Worm (Caenorhabditis elegans): Measurements from ENCODE around the gene col-115.

Gene col-115

DNA sequence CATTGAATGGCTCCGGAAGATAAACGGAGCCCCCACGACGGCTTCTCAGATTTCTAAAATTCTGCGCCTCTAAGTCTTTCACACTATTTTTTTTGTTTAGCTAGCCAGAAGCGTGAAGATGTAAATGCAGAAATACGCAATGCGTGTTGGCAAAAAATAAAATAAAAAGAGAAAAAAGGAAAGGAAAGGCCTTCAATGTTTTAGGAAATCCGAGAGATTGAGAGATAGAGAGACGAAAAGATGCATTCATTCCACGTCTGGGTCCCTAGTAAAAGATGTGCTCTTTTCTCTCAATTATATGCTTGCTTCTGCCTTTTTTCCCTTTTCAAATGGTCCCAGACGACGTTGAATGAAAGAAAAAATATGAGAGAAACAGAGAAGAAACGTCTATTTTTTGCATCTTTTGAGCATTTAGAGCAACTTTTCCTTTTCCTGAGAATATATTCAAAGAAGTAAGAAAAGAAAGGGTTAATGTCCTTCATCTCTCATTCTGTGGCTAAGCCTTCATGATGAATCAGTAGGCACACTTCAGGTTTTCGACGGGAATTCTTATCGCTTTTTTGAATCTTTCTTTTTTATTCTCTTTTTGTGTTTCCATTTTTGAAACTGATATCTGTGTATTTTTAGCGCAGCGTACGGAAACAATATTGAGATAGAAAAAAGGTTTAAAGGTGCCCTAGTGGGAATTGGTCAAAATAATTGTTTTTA is 52.3 kb downstream of the col-115 start:
- TF ChIP-seq mdl-1 (tag; optimal IDR thresholded peaks at IDR 0.05) (peak in 1 of 2 experiments; percentile 49), Y55F3AM.14 (GFP tag; optimal IDR thresholded peaks at IDR 0.05) (peak; percentile 8), lin-13 (GFP tag; optimal IDR thresholded peaks at IDR 0.05) (peak; percentile 29), ZK546.5 (tag; optimal IDR thresholded peaks at IDR 0.05) (no peak), sma-9 (GFP tag; optimal IDR thresholded peaks at IDR 0.05) (peak; percentile 24), sma-9 (tag; optimal IDR thresholded peaks at IDR 0.05) (no peak), lin-39 (tag; optimal IDR thresholded peaks at IDR 0.05) (no peak), zag-1 (tag; optimal IDR thresholded peaks at IDR 0.05) (peak; percentile 53), dmd-4 (tag; optimal IDR thresholded peaks at IDR 0.05) (no peak), nhr-237 (tag; optimal IDR thresholded peaks at IDR 0.05) (no peak), peb-1 (tag; optimal IDR thresholded peaks at IDR 0.05) (no peak), nhr-25 (tag; optimal IDR thresholded peaks at IDR 0.05) (no peak), nhr-23 (tag; optimal IDR thresholded peaks at IDR 0.05) (no peak), lsy-2 (tag; optimal IDR thresholded peaks at IDR 0.05) (peak; percentile 25 to 53), skn-1 (tag; optimal IDR thresholded peaks at IDR 0.05) (no peak), nhr-11 (tag; optimal IDR thresholded peaks at IDR 0.05) (no peak), crh-2 (tag; optimal IDR thresholded peaks at IDR 0.05) (peak; percentile 57), gmeb-1 (tag; optimal IDR thresholded peaks at IDR 0.05) (no peak), nhr-77 (tag; optimal IDR thresholded peaks at IDR 0.05) (no peak), unc-55 (GFP tag; optimal IDR thresholded peaks at IDR 0.05) (peak; percentile 65), R02D3.7 (tag; optimal IDR thresholded peaks at IDR 0.05) (no peak), nhr-129 (tag; optimal IDR thresholded peaks at IDR 0.05) (peak; percentile 36), ztf-11 (tag; optimal IDR thresholded peaks at IDR 0.05) (no peak), F13H6.1 (tag; optimal IDR thresholded peaks at IDR 0.05) (peak; percentile 55), elt-1 (tag; optimal IDR thresholded peaks at IDR 0.05) (no peak), ceh-16 (tag; optimal IDR thresholded peaks at IDR 0.05) (no peak), unc-62 (GFP tag; optimal IDR thresholded peaks at IDR 0.05) (no peak), aly-2 (tag; optimal IDR thresholded peaks at IDR 0.05) (no peak), mbf-1 (tag; optimal IDR thresholded peaks at IDR 0.05) (no peak), C34F6.9 (tag; optimal IDR thresholded peaks at IDR 0.05) (peak; percentile 64), lin-11 (tag; optimal IDR thresholded peaks at IDR 0.05) (no peak), mab-5 (tag; optimal IDR thresholded peaks at IDR 0.05) (peak; percentile 28)

Data from whole organism, L2 larva.